Worm (Caenorhabditis elegans): ENCODE measurements around the gene srbc-44.

Gene srbc-44

DNA sequence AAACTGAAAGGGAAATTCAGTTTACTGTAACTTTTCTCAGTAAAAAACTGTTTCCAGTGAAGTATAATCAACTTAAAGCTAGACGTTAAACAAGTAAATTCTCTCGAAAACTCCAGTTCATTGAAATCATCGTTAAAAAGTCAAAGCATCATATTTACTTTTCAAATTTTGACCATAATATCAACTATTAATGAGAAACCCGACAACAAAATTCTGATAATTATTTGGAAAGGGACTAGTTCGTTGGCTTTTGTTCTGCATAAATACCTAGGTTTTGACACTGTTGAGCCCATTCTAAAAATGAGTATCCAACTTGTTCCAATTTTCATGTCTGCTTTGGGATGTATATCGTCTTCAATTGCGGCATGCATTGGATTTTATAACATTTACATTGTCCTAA lies 17.8 kb upstream of the srbc-44 start, which contains the start of gene ZC443.7:
Gene ZC443.7 (plus strand): TSS at position 301 of the 400 bp plus-strand sequence.
- TF ChIP-seq dao-5 (tag; optimal IDR thresholded peaks at IDR 0.05) (no peak), him-1 (tag; optimal IDR thresholded peaks at IDR 0.05) (no peak)

DNA sequence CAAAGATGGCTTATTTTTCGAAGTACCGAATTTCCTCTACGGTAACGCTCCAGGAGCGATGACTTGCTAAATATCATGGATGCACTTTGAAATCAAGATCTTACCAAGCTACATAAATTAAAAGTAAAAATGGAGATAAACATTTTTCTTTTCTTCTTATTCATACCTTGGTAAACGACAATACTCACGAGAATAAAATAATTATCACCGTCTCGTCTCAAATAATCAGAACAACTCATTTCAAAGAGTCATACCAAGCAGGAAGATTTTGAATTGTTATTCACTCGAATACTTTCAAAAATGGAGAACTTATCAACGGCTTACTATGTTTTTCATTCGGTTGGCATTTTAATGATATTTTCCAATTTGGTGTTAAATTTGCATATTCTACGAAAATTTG lies 14.9 kb upstream of the srbc-44 start, which contains the start of gene srbc-45:
Gene srbc-45 (plus strand): TSS at position 301 of the 400 bp plus-strand sequence.
- TF ChIP-seq dao-5 (tag; optimal IDR thresholded peaks at IDR 0.05): no peak

DNA sequence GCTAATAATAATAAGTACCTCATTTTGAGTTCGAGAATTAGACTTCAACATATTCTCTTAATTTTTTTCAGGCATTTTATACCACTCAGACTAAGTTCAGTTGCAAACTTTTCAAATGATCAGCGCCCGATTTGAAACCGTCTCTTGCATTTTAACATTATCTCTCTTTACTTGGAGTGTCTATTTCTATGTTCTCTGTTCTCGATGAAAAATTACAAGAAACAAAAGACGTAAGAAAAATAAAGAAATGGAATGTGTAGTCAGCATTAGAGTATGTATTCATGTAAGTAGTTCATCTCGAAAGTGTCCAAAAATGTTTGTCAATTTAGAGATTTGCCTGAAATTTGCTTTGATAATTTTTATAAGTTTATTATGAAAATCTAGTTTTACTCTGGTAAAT lies 11.8 kb upstream of the srbc-44 start, which contains the start of gene ugt-3:
Gene ugt-3 (minus strand): TSS at position 101 of the 400 bp plus-strand sequence.
- TF ChIP-seq him-1 (tag; optimal IDR thresholded peaks at IDR 0.05) (no peak), W03F9.2 (tag; optimal IDR thresholded peaks at IDR 0.05) (no peak), dao-5 (tag; optimal IDR thresholded peaks at IDR 0.05) (no peak)

DNA sequence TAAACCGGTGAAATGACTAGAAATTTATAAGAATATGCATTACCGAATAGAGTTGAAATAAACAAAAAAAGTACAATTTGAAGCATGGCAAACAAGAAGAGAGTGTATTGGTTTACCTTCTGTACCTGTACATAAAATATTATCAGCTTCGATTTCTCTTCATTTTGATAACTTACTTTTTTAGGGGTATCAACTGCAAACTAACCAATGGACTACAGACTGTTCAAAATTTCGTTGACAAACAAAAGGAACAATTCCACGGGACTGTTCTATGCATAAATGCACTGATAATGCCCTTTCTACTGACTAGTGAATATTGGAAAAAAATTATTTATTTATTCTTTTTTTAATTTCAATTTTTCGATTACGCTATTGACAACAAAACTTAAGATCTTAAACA lies 9.6 kb upstream of the srbc-44 start, which contains the start of gene ugt-6:
Gene ugt-6 (minus strand): TSS at position 233 of the 400 bp plus-strand sequence.
- TF ChIP-seq dao-5 (tag; optimal IDR thresholded peaks at IDR 0.05) (no peak), W03F9.2 (tag; optimal IDR thresholded peaks at IDR 0.05) (no peak), him-1 (tag; optimal IDR thresholded peaks at IDR 0.05) (no peak)

DNA sequence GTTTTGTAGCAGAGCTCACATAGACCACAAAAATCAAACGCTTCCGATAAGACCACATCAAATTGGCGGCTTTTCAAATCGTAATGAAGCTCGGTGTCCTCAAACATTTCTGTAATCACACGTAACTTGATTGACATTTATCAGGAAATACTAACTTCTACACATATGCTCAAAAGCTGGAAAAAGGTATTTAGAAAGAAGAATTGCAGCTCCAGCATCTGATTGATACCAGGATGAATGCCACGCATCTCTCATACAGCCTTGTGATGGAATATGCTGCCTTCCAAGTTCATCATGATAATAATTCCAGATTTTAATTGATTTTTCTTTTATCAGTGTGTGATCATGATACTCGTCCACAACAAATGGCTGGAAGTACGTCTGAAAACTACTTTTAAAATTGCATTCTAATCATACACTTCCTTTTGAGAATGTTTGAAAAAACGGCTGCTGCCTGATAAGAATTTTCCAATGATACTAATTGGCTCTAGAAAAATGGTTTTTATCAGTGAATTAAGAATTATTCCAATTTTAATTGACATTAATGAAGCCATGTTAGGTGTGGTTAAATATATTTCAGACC lies 8.6 kb upstream of the srbc-44 start:
- no peak for TF ChIP-seq dao-5 (tag; optimal IDR thresholded peaks at IDR 0.05)
- TF ChIP-seq him-1 (tag; optimal IDR thresholded peaks at IDR 0.05): no peak
- TF ChIP-seq W03F9.2 (tag; optimal IDR thresholded peaks at IDR 0.05): no peak

DNA sequence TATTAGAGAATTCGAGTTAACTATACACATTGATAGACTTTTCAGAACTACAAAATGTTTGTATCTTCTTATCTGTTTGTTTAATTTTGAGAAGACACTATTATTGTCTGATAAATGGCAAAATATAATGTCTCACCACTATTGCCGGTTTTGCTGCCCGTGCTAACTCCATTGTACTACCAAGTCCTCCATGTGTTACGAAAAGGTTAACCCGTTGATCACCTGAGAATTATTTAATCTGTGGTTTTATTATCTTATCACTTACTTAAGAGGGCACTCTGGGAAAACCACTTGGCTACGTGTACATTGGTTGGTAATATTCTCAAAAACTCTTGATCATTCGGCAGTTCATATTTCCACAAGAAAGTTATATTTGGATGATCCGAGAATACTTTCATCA lies 7.6 kb upstream of the srbc-44 start:
- TF ChIP-seq him-1 (tag; optimal IDR thresholded peaks at IDR 0.05) (no peak), dao-5 (tag; optimal IDR thresholded peaks at IDR 0.05) (no peak), W03F9.2 (tag; optimal IDR thresholded peaks at IDR 0.05) (no peak)

DNA sequence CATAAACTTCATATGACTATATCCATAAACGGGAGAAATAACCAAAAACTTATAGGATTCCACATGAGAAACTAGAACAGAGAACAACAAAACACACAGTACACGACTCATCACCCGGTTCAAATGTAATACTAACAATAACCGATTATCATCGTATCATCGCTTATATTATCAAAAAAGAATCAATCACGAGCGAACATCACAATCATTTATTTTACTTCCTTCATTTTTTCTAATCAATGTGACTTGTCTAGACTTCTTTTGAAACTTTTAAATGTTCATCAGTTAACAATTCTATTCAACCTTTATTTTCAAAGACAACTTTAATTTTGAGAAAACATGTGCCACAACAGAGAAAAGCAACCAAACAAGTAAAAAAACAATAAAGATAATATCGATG lies 6.8 kb upstream of the srbc-44 start, which contains the start of gene ugt-4:
Gene ugt-4 (minus strand): TSS at position 141 of the 400 bp plus-strand sequence.
- TF ChIP-seq dao-5 (tag; optimal IDR thresholded peaks at IDR 0.05): no peak
- TF ChIP-seq him-1 (tag; optimal IDR thresholded peaks at IDR 0.05): no peak

DNA sequence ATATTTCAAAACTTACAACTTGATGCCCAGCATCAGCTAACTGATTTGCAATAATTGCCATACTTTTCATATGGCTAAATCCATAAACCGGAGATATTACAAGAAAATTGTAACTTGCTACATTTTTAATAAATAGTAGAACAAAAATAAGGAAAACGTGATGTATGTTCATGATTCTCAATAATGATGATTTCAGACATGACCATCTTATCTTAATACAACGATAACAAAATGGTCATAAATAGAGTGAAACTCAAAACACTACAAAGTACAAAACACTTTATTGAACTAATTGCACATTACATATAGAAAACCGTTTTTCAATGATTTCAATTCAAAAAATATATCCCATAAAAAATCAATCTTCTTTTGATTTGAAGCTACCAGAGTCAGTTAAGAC lies 4.4 kb upstream of the srbc-44 start, which contains the start of gene ugt-5:
Gene ugt-5 (minus strand): TSS at position 214 of the 400 bp plus-strand sequence.
- TF ChIP-seq him-1 (tag; optimal IDR thresholded peaks at IDR 0.05) (no peak), dao-5 (tag; optimal IDR thresholded peaks at IDR 0.05) (no peak), W03F9.2 (tag; optimal IDR thresholded peaks at IDR 0.05) (no peak)

DNA sequence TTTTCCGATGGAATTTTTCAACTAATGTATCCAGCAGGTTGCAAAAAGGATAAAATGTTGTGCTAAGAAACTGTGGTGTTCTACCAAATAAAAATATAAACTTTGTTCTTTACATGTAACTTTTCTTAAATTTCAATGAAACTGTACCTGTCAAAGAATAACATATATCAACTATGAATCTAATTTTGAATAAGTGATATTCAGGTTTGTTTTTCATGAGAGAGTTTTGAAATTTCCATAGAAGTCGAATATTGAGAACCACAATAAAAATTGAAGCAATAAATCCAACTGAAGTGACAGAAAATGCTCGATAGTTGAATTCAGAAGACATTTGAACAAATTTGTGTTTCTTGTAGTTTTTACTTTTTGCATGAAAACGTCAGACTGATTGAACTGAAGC lies 1.8 kb upstream of the srbc-44 start, which contains the start of gene srbc-43:
Gene srbc-43 (minus strand): TSS at position 331 of the 400 bp plus-strand sequence.
- TF ChIP-seq dao-5 (tag; optimal IDR thresholded peaks at IDR 0.05) (no peak), him-1 (tag; optimal IDR thresholded peaks at IDR 0.05) (no peak), W03F9.2 (tag; optimal IDR thresholded peaks at IDR 0.05) (no peak)

DNA sequence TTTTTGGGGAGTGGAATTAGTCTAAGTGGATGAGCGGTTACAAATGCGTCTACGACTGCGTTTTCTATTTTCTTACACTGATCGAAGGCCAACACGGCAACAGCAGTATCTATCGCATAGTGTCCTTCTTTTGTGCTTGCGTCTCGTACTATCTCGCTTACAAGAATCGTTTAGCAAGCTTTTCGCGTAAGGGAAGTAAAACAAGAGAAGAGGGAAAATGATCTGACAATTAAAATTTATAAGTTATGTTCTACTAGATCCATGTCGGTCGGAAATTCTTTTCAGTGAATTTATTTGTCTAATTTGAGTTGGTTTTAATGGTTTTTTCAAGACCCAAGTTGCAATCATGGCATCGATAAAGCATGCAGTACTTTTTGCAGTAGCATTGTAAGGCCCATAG lies 1.3 kb downstream of the srbc-44 start, which contains the start of gene fkb-4:
Gene fkb-4 (minus strand): TSS at position 101 of the 400 bp plus-strand sequence.
- no peak for TF ChIP-seq dao-5 (tag; optimal IDR thresholded peaks at IDR 0.05)
- no peak for TF ChIP-seq W03F9.2 (tag; optimal IDR thresholded peaks at IDR 0.05)
- TF ChIP-seq him-1 (tag; optimal IDR thresholded peaks at IDR 0.05): no peak

DNA sequence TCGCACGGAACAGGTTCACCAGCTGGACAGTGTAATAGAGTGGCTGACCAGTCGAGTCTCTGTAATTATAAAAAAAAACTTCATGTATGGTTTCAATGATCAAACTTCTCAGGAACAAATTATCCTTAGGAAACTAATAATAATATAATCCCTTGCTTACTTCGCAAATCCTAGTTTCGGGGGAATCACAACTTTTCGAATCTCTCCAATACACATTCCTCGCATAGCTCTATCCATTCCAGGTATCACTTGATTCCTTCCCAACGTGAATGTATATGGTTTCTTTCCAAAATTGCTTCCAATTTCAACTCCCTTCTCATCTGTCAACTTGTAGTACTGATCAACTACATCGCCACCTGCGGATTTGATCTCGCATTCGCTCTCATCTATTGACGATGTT lies 2.0 kb downstream of the srbc-44 start:
- TF ChIP-seq him-1 (tag; optimal IDR thresholded peaks at IDR 0.05) (no peak), W03F9.2 (tag; optimal IDR thresholded peaks at IDR 0.05) (no peak), dao-5 (tag; optimal IDR thresholded peaks at IDR 0.05) (no peak)

DNA sequence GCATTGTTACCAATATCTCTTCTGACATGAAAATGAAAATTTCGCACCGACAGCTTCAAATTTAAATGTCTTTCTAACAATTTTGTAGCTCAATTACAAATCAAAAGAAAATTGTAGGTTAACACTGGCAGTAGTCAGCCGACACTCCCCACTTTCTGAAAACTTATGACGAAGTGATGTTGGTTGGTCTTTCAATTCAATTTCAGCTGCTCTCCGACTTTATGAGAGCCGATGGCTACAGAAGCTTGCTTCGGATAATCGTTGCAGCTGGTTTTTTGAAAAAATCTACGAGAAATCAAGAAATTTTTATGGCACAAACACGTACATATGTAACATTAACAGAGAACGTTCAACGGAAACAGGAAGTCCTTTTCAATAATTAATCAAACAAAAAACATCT lies 3.5 kb downstream of the srbc-44 start, which contains the start of gene sre-20:
Gene sre-20 (minus strand): TSS at position 101 of the 400 bp plus-strand sequence.
- TF ChIP-seq him-1 (tag; optimal IDR thresholded peaks at IDR 0.05) (no peak), dao-5 (tag; optimal IDR thresholded peaks at IDR 0.05) (no peak), W03F9.2 (tag; optimal IDR thresholded peaks at IDR 0.05) (no peak)

DNA sequence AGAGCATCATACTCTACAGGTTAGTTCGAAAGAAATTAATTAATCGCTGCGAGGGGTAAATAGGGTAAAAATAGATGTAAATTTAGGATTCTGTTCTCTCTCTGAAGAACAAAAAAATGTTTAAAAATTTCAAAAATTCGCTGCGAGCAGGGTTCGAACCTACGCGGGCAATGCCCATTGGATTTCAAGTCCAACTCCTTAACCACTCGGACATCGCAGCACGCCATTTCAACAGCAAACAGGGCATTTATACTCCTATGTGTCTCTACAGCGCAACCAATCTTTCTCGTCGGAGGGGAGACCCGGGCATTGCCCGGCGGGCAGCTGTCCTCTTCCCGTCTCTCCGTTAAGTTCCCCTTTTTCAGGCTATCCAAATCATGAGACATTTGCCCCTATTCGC lies 8.1 kb downstream of the srbc-44 start:
- TF ChIP-seq dao-5 (tag; optimal IDR thresholded peaks at IDR 0.05): peak; percentile 61
- TF ChIP-seq W03F9.2 (tag; optimal IDR thresholded peaks at IDR 0.05): no peak
- TF ChIP-seq him-1 (tag; optimal IDR thresholded peaks at IDR 0.05): peak; percentile 29

DNA sequence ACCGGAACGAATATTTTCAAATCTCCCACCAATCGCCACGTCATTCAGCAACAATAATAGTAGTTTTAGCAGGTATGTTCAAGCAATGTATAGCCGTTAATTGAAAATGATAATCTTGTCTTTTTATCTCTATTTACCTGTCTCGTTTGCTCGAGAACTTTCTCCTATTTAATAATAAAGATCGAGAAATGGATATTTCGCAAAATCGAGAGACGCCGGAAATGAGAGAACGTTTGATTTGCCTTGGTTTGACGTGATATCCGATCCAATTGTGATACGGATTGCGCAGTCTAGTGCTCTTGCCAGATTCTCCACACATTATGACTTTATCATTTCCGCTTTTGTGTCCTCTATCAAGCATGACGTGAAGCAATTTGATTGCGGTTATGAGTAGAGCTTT lies 14.5 kb downstream of the srbc-44 start:
- no peak for TF ChIP-seq dao-5 (tag; optimal IDR thresholded peaks at IDR 0.05)
- no peak for TF ChIP-seq him-1 (tag; optimal IDR thresholded peaks at IDR 0.05)
- no peak for TF ChIP-seq W03F9.2 (tag; optimal IDR thresholded peaks at IDR 0.05)

DNA sequence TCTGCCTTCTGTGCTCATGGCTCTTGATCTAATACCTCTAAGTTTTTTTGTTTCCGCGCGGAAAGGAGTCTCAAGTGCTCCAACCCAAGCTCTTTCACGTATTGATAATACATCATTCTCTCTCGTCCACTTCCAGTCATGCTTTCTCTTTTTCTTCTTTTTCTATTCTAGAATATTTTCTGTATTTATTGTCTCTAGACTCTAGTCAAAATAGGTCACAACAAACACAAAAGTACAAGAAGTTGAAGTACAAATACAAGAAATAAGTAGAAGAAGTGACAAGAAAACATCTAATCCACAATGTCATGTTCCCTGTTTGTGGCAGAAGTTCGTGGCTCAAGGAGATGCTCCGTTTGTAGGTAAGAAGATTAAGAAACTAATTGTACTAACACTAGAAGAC lies 15.1 kb downstream of the srbc-44 start, which contains the start of gene ZC455.1:
Gene ZC455.1 (plus strand): TSS at position 301 of the 400 bp plus-strand sequence.
- TF ChIP-seq W03F9.2 (tag; optimal IDR thresholded peaks at IDR 0.05) (no peak), dao-5 (tag; optimal IDR thresholded peaks at IDR 0.05) (no peak), him-1 (tag; optimal IDR thresholded peaks at IDR 0.05) (no peak)
